Worm (Caenorhabditis elegans) whole organism, midembryonic: ENCODE measurements around the gene fbxa-88.

ENCODE experiments used
- klf-2 ChIP-seq: fragments of 200-800 bp; sonication (Bioruptor generic); conservative IDR thresholded peaks from 2 replicates; pipeline ENCODE4 v1.3.6; 2022; ENCODE audit warnings: missing genetic modification reagents, missing genetic modification characterization, missing compliant biosample characterization
- ref-1 ChIP-seq: fragments of 200-800 bp; sonication (Bioruptor generic); conservative IDR thresholded peaks from 2 replicates; pipeline ENCODE4 v1.3.6; 2022; ENCODE audit warnings: missing genetic modification reagents, missing genetic modification characterization, missing compliant biosample characterization
- tab-1 ChIP-seq: fragments of 200-800 bp; sonication (Bioruptor generic); IDR thresholded peaks from 2 replicates; pipeline ENCODE4 v1.3.6; 2022; ENCODE audit warnings: missing genetic modification characterization, missing compliant biosample characterization

DNA sequence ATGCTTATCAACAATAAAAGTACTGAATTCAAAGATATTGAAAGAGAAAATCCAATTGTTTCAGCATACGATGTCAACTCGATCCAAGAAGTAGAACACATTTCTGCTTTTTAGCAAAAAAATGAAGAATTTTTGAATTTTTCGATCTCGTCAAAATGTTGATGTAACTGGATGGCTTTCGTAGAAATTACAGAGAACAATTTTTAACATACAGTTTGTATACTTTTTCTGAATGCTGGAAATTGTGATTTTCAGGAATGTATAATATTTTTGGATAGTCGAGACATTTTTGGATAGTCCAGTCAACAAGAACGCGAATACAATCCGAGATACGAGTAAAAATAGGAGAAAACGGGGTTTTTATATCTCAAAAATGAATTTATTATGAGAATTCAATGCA is 24.3 kb downstream of the fbxa-88 start, which contains the start of gene str-103:
- no peak for TF ChIP-seq ref-1 (GFP tag; lab: Robert Waterston, UW)
- no peak for TF ChIP-seq tab-1 (GFP tag; lab: Robert Waterston, UW)
- no peak for TF ChIP-seq klf-2 (GFP tag; lab: Robert Waterston, UW)
